Worm (Caenorhabditis elegans) whole organism, young adult: ENCODE results near the gene ift-74.

Source experiments
- F23B12.7 ChIP-seq: sonication (generic microtip); optimal IDR thresholded peaks from 2 replicates; lab custom pipeline; 2017; ENCODE audit warnings: missing genetic modification characterization, mild to moderate bottlenecking, missing compliant biosample characterization, antibody characterized with exemption, moderate library complexity; ENCODE audit not compliant: insufficient read depth
- F33H1.4 ChIP-seq: fragments of 200-800 bp; sonication (Bioruptor generic); IDR thresholded peaks from 2 replicates; pipeline ENCODE4 v1.3.6; 2022; ENCODE audit warnings: missing genetic modification reagents, missing genetic modification characterization, missing compliant biosample characterization
- K12H6.12 ChIP-seq: fragments of 200-800 bp; sonication (Bioruptor generic); optimal IDR thresholded peaks from 2 replicates; lab custom pipeline; 2018; ENCODE audit warnings: mild to moderate bottlenecking, missing genetic modification characterization, missing compliant biosample characterization
- Y53F4B.3 ChIP-seq: fragments of 200-800 bp; sonication (Bioruptor generic); IDR thresholded peaks from 2 replicates; pipeline ENCODE4 v1.3.6; 2022; ENCODE audit warnings: missing genetic modification reagents, missing genetic modification characterization, missing compliant biosample characterization
- Y56A3A.18 ChIP-seq: fragments of 200-800 bp; sonication (Bioruptor generic); IDR thresholded peaks from 2 replicates; pipeline ENCODE4 v1.3.6; 2022; ENCODE audit warnings: missing genetic modification reagents, missing genetic modification characterization, missing compliant biosample characterization
- aptf-2 ChIP-seq: fragments of 200-800 bp; sonication (Bioruptor generic); conservative IDR thresholded peaks from 2 replicates; pipeline ENCODE4 v1.3.6; 2022; ENCODE audit warnings: missing genetic modification reagents, missing genetic modification characterization, missing compliant biosample characterization
- aptf-3 ChIP-seq: fragments of 200-800 bp; sonication (Bioruptor generic); IDR thresholded peaks from 2 replicates; pipeline ENCODE4 v1.3.6; 2022; ENCODE audit warnings: missing genetic modification characterization, missing compliant biosample characterization
- ceh-27 ChIP-seq: fragments of 200-800 bp; sonication (Bioruptor generic); optimal IDR thresholded peaks from 2 replicates; lab custom pipeline; 2018; ENCODE audit warnings: mild to moderate bottlenecking, missing genetic modification characterization, moderate library complexity, missing compliant biosample characterization
- ceh-58 ChIP-seq: fragments of 200-800 bp; sonication (Bioruptor generic); IDR thresholded peaks from 2 replicates; pipeline ENCODE4 v1.3.6; 2022; ENCODE audit warnings: missing genetic modification characterization, missing compliant biosample characterization
- egl-18 ChIP-seq: fragments of 200-800 bp; sonication (Bioruptor generic); IDR thresholded peaks from 2 replicates; pipeline ENCODE4 v1.3.6; 2022; ENCODE audit warnings: missing genetic modification reagents, missing genetic modification characterization, missing compliant biosample characterization
- hmg-1.2 ChIP-seq: fragments of 200-800 bp; sonication (Bioruptor generic); IDR thresholded peaks from 2 replicates; pipeline ENCODE4 v1.3.6; 2022; ENCODE audit warnings: missing genetic modification reagents, missing genetic modification characterization, missing compliant biosample characterization
- nhr-120 ChIP-seq: fragments of 200-800 bp; sonication (Bioruptor generic); IDR thresholded peaks from 2 replicates; pipeline ENCODE4 v1.3.6; 2022; ENCODE audit warnings: missing genetic modification characterization, missing compliant biosample characterization
- nhr-179 ChIP-seq: sonication (generic microtip); optimal IDR thresholded peaks from 2 replicates; lab custom pipeline; 2016; ENCODE audit warnings: mild to moderate bottlenecking, missing genetic modification characterization, missing compliant biosample characterization
- pbrm-1 ChIP-seq: fragments of 200-800 bp; sonication (Bioruptor generic); IDR thresholded peaks from 2 replicates; pipeline ENCODE4 v1.3.6; 2022; ENCODE audit warnings: missing genetic modification reagents, missing genetic modification characterization, missing compliant biosample characterization
- sdz-38 ChIP-seq: sonication (generic microtip); optimal IDR thresholded peaks from 2 replicates; lab custom pipeline; 2016; ENCODE audit warnings: missing genotype, missing genetic modification characterization, missing compliant biosample characterization
- unc-62 ChIP-seq: fragments of 150-350 bp; optimal IDR thresholded peaks from 2 replicates; lab custom pipeline; 2014; ENCODE audit warnings: missing biosample characterization, missing genetic modification reagents, missing genetic modification characterization
- ztf-22 ChIP-seq: fragments of 200-800 bp; sonication (Bioruptor generic); optimal IDR thresholded peaks from 2 replicates; lab custom pipeline; 2018; ENCODE audit warnings: mild to moderate bottlenecking, missing genetic modification characterization, moderate library complexity, missing compliant biosample characterization
- ztf-25 ChIP-seq: fragments of 200-800 bp; sonication (Bioruptor generic); IDR thresholded peaks from 2 replicates; pipeline ENCODE4 v1.3.6; 2022; ENCODE audit warnings: missing genetic modification reagents, missing genetic modification characterization, missing compliant biosample characterization

Gene ift-74

ce11 chrII:6726814-6727213 is 47.0 kb downstream of the ift-74 start:
- no peak for TF ChIP-seq ceh-27 (GFP tag; lab: Kevin White, UChicago)
- TF ChIP-seq Y53F4B.3 (GFP tag; lab: Robert Waterston, UW), result no peak
- TF ChIP-seq Y56A3A.18 (GFP tag; lab: Robert Waterston, UW), result no peak
- no peak for TF ChIP-seq F23B12.7 (tag; lab: Kevin White, UChicago)
- no peak for TF ChIP-seq unc-62 (GFP tag; lab: Kevin White, UChicago)
- no peak for TF ChIP-seq ceh-58 (GFP tag; lab: Robert Waterston, UW)
- TF ChIP-seq sdz-38 (tag; lab: Kevin White, UChicago), result no peak
- no peak for TF ChIP-seq pbrm-1 (GFP tag; lab: Robert Waterston, UW)
- TF ChIP-seq nhr-179 (tag; lab: Kevin White, UChicago), result no peak
- TF ChIP-seq ztf-25 (GFP tag; lab: Robert Waterston, UW), result no peak
- no peak for TF ChIP-seq egl-18 (GFP tag; lab: Robert Waterston, UW)
- no peak for TF ChIP-seq aptf-2 (GFP tag; lab: Robert Waterston, UW)
- TF ChIP-seq ztf-22 (GFP tag; lab: Kevin White, UChicago), result no peak
- no peak for TF ChIP-seq nhr-120 (GFP tag; lab: Robert Waterston, UW)
- no peak for TF ChIP-seq F33H1.4
- no peak for TF ChIP-seq aptf-3 (GFP tag; lab: Robert Waterston, UW)

ce11 chrII:6729331-6729730 is 49.5 kb downstream of the ift-74 start, which contains the start of gene T14B4.8:
TSS of gene T14B4.8 (minus strand) at chrII:6729390.
- peak; percentile 63; the same call in 1 of the 2 replicates for TF ChIP-seq hmg-1.2
- TF ChIP-seq K12H6.12, result no peak
